Fruit fly (Drosophila melanogaster): Measurements from ENCODE around the gene CG3699.

dm6 chrX:948285-948556, 921 bp upstream of the CG3699 start:
- TF ChIP-seq psq (optimal IDR thresholded peaks at IDR 0.05) (no peak), ttk (optimal IDR thresholded peaks at IDR 0.05) (no peak), insv (optimal IDR thresholded peaks at IDR 0.05) (no peak), Sin3A (optimal IDR thresholded peaks at IDR 0.05) (no peak), Myc (optimal IDR thresholded peaks at IDR 0.05) (no peak), h (optimal IDR thresholded peaks at IDR 0.05) (no peak)

Data from Kc167 (cell line).